Worm (Caenorhabditis elegans) whole organism, midembryonic: ENCODE results near the gene F54B3.4.

Experiments used
- T22C8.4 ChIP-seq: fragments of 200-800 bp; sonication (Bioruptor generic); IDR thresholded peaks from 2 replicates; pipeline ENCODE4 v1.3.6; 2022; ENCODE audit warnings: missing genetic modification characterization, missing compliant biosample characterization
- klf-2 ChIP-seq: fragments of 200-800 bp; sonication (Bioruptor generic); conservative IDR thresholded peaks from 2 replicates; pipeline ENCODE4 v1.3.6; 2022; ENCODE audit warnings: missing genetic modification reagents, missing genetic modification characterization, missing compliant biosample characterization
- med-1 ChIP-seq: sonication (generic microtip); optimal IDR thresholded peaks from 2 replicates; lab custom pipeline; 2017; ENCODE audit warnings: missing genetic modification characterization, mild to moderate bottlenecking, missing compliant biosample characterization, antibody characterized with exemption, missing genetic modification reagents; ENCODE audit not compliant: insufficient read depth
- ztf-29 ChIP-seq: fragments of 200-800 bp; sonication (Bioruptor generic); IDR thresholded peaks from 2 replicates; pipeline ENCODE4 v1.3.6; 2022; ENCODE audit warnings: missing genetic modification reagents, missing genetic modification characterization, missing compliant biosample characterization

DNA sequence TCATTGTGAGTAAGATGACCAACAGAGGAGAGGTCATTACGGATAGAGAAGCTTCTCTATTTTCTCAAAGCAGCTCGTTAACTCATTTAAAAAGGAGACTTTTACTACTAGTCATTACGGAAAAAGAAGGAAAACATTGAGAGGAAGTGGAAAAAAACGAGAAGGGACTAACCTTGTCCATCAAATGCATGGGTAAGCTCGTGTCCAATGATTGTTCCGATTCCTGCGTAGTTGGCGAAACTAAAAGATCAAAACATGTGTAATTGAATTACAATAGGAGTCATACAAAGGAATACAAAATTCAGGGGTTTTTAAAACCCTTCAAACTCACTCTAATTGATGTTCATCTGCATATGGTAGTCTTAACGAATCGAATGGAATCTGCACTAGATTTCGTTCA lies 14.0 kb upstream of the F54B3.4 start:
- TF ChIP-seq T22C8.4 (GFP tag; lab: Robert Waterston, UW), result no peak
- TF ChIP-seq med-1 (GFP tag; lab: Kevin White, UChicago), result no peak
- TF ChIP-seq klf-2 (GFP tag; lab: Robert Waterston, UW), result no peak
- TF ChIP-seq ztf-29 (GFP tag; lab: Robert Waterston, UW), result no peak
